Worm (Caenorhabditis elegans): Measurements from ENCODE around the gene ints-9.

ints-9 gene

DNA sequence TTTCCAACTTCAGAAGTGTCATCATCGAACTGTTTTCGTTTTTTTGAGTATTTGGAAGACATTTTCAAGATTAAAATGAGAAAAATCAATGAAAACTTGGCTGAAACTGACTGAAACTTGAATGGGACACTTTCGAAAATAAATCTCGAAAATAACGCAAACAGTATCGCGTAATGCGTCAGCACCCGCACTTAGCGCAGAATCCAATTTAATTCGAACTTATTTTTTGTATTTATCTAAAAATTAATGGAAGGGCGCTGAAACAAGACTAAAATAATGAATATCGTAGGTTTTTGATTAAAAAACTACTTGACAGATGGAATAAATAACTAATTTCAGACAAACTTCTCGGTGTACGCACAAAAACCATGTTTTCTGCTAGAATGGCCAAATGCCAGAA lies at the start of gene ints-9, which contains the start of gene snu-66:
Gene ints-9, plus strand, starts transcription at position 240 of the 400 bp plus-strand sequence.
Gene snu-66, minus strand, starts transcription at position 108 of the 400 bp plus-strand sequence.
- TF ChIP-seq T26A8.4 (GFP tag; IDR thresholded peaks at IDR 0.05) = peak; percentile 21; the same call in 1 of the 2 replicates
- peak; percentile 85 for TF ChIP-seq lin-38 (GFP tag; IDR thresholded peaks at IDR 0.05)
- TF ChIP-seq snpc-4 (tag; optimal IDR thresholded peaks at IDR 0.05) = no peak
- no peak for TF ChIP-seq ceh-44 (GFP tag; IDR thresholded peaks at IDR 0.05)
- TF ChIP-seq nhr-102 (tag; optimal IDR thresholded peaks at IDR 0.05) = peak; percentile 16
- peak; percentile 52 for TF ChIP-seq dve-1 (tag; optimal IDR thresholded peaks at IDR 0.05; ENCODE audit: insufficient read depth)
- TF ChIP-seq rbr-2 (tag; optimal IDR thresholded peaks at IDR 0.05) = peak; percentile 55
- 0 out of 2 replicates have a peak, but pooled peaks have one; percentile 48 for TF ChIP-seq dmd-9 (GFP tag; IDR thresholded peaks at IDR 0.05)
- 0 out of 2 replicates have a peak, but pooled peaks have one; percentile 21 for TF ChIP-seq dmd-6 (GFP tag; IDR thresholded peaks at IDR 0.05)
- peak; percentile 81 for TF ChIP-seq mes-2 (tag; optimal IDR thresholded peaks at IDR 0.05; ENCODE audit: poor library complexity, severe bottlenecking)
- no peak for TF ChIP-seq cey-2 (tag; optimal IDR thresholded peaks at IDR 0.05; ENCODE audit: borderline replicate concordance, insufficient read depth)
- TF ChIP-seq ZK546.5 (tag; optimal IDR thresholded peaks at IDR 0.05) = no peak
- peak; percentile 78 for TF ChIP-seq dpl-1 (GFP tag; optimal IDR thresholded peaks at IDR 0.05)
- no peak for TF ChIP-seq pqm-1 (tag; optimal IDR thresholded peaks at IDR 0.05)
- TF ChIP-seq hmg-1.1 (GFP tag; IDR thresholded peaks at IDR 0.05) = 0 out of 2 replicates have a peak, but pooled peaks have one; percentile 29
- peak; percentile 8 for TF ChIP-seq nhr-48 (tag; optimal IDR thresholded peaks at IDR 0.05)
- peak; percentile 62 for TF ChIP-seq mep-1 (tag; optimal IDR thresholded peaks at IDR 0.05)
- peak in 1 of 2 experiments; percentile 86 for TF ChIP-seq lsy-2 (tag; optimal IDR thresholded peaks at IDR 0.05)
- no peak for TF ChIP-seq ceh-62 (tag; optimal IDR thresholded peaks at IDR 0.05)

DNA sequence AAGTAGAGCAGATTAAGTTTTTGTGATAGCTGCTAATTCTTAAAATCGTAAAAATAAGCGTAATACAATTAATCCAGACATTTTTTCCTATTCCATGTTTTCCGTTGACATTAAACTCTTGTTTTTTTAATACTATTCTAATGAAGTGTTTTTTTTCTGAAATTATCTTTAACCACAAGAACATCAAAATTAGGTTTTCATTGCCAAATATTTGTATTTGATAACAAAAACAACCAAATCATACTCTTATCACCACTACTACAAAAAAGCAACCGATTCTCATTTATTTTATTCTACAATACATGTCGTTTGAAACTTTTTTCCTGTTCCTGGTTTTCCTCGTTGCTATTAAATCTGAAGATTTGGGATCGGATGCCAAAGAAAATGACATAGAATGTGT lies 48.4 kb upstream of the ints-9 start, which contains the start of gene C54F6.17:
Gene C54F6.17, plus strand, starts transcription at position 301 of the 400 bp plus-strand sequence.
- TF ChIP-seq lin-29 (GFP tag; IDR thresholded peaks at IDR 0.05) (no peak), snpc-4 (tag; optimal IDR thresholded peaks at IDR 0.05) (no peak), Y48G9A.11 (GFP tag; IDR thresholded peaks at IDR 0.05) (no peak), arid-1 (GFP tag; conservative IDR thresholded peaks at IDR 0.05) (no peak), ztf-11 (tag; optimal IDR thresholded peaks at IDR 0.05) (no peak), zip-2 (tag; optimal IDR thresholded peaks at IDR 0.05) (no peak)

DNA sequence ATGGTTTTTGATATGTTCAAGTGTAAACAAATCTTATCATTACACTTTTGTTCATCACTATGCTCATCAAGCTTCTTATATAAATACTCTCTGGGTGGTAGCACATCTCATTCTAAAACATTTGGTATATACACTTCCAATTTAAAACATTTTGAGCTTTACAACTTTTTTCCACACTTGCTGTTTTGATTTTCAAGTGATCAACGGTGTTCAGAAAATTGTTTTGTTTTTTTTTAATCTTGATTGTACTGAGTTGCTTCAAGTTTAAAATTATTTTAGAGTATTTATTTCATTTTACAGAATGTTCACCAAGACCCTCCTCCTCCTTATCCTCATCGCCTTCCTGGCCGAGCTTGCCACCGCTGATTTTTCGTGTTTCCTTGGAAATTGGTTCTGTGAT lies 46.8 kb upstream of the ints-9 start, which contains the start of gene C54F6.5:
Gene C54F6.5, plus strand, starts transcription at position 301 of the 400 bp plus-strand sequence.
- TF ChIP-seq mdt-29 (GFP tag; IDR thresholded peaks at IDR 0.05) = no peak
- TF ChIP-seq ZK546.5 (tag; optimal IDR thresholded peaks at IDR 0.05) = no peak
- TF ChIP-seq egl-27 (tag; optimal IDR thresholded peaks at IDR 0.05) = no peak
- no peak for TF ChIP-seq sdz-12 (GFP tag; optimal IDR thresholded peaks at IDR 0.05)
- no peak for TF ChIP-seq mxl-2 (GFP tag; conservative IDR thresholded peaks at IDR 0.05)
- no peak for TF ChIP-seq saeg-2 (GFP tag; IDR thresholded peaks at IDR 0.05)
- TF ChIP-seq nhr-10 (tag; optimal IDR thresholded peaks at IDR 0.05) = no peak

DNA sequence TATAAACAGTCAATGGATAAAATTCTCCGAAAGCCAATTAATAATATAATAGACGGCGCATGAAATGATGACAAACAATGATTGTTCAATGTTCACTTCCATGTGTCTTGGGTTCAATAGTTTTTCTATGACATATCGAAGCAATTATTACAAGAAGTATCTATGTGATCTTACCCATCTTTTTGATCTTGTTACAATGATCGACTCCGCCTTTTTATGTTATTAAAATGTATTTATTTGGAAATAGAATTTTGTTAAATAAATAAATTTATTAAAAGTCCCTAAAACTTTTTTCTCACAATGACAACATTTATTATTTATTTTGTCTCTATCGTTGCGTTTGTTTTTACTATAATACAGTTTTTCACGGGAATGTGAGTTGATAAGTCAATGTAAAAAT lies 45.8 kb upstream of the ints-9 start, which contains the start of gene swt-2:
Gene swt-2, plus strand, starts transcription at position 301 of the 400 bp plus-strand sequence.
- no peak for TF ChIP-seq F37D6.2 (tag; optimal IDR thresholded peaks at IDR 0.05)
- TF ChIP-seq dpl-1 (GFP tag; optimal IDR thresholded peaks at IDR 0.05) = no peak
- TF ChIP-seq pqm-1 (tag; optimal IDR thresholded peaks at IDR 0.05) = no peak
- TF ChIP-seq lin-1 (GFP tag; IDR thresholded peaks at IDR 0.05) = no peak
- no peak for TF ChIP-seq attf-4 (tag; optimal IDR thresholded peaks at IDR 0.05)
- TF ChIP-seq nhr-28 (tag; optimal IDR thresholded peaks at IDR 0.05) = no peak
- no peak for TF ChIP-seq nhr-25 (tag; optimal IDR thresholded peaks at IDR 0.05; ENCODE audit: borderline replicate concordance, insufficient read depth)

All from whole organism, L4 larva.